Fruit fly (Drosophila melanogaster) S2 (cell line): ENCODE data around the gene CG5326.

Source experiments
- CG8478 ChIP-seq: fragments of >200 bp; optimal IDR thresholded peaks from 2 replicates; lab custom pipeline; 2018
- CTCF ChIP-seq, 2 experiments: fragments of >200 bp; optimal IDR thresholded peaks; 2 replicates each; lab custom pipeline; 2018

- TF ChIP-seq CTCF (optimal IDR thresholded peaks at IDR 0.05; lab: Kevin White, UChicago) = no peak
- no peak for TF ChIP-seq CG8478 (lab: Kevin White, UChicago)
These were observed 47.0 kb downstream of the CG5326 start, which contains the start of gene tHMG2 for dm6 chr3R:22492767-22493166.
